Worm (Caenorhabditis elegans): Measurements from ENCODE around the gene C25H3.3.

ce11 chrII:5693893-5694292 lies at the start of gene C25H3.3:
- TF ChIP-seq him-1 (tag; optimal IDR thresholded peaks at IDR 0.05) (no peak), W03F9.2 (tag; optimal IDR thresholded peaks at IDR 0.05) (no peak)

Measured in whole organism, L4/young adult.